Worm (Caenorhabditis elegans) whole organism, L4 larva: ENCODE data around the gene C45B11.2.

ENCODE experiments used
- F26F4.8 ChIP-seq: fragments of 200-800 bp; sonication (Bioruptor generic); conservative IDR thresholded peaks from 2 replicates; pipeline ENCODE4 v1.3.6; 2022; ENCODE audit warnings: missing genetic modification characterization, missing compliant biosample characterization
- mdl-1 ChIP-seq, 2 experiments: fragments of 150-350 bp in 1 of 2; sonication (generic microtip) in 1 of 2; optimal IDR thresholded peaks; 2 replicates each; lab custom pipeline; 2014 to 2017; ENCODE audit warnings: missing biosample characterization in 2 of 2, missing genetic modification characterization in 2 of 2
- unc-39 ChIP-seq: sonication (generic microtip); optimal IDR thresholded peaks from 2 replicates; lab custom pipeline; 2017; ENCODE audit warnings: missing biosample characterization, missing genetic modification characterization
- zip-11 ChIP-seq: fragments of 200-800 bp; sonication (Bioruptor generic); IDR thresholded peaks from 2 replicates; pipeline ENCODE4 v1.3.6; 2022; ENCODE audit warnings: missing genetic modification characterization, missing compliant biosample characterization
- ztf-7 ChIP-seq: fragments of 150-350 bp; optimal IDR thresholded peaks from 2 replicates; lab custom pipeline; 2014; ENCODE audit warnings: missing biosample characterization, missing genetic modification characterization

DNA sequence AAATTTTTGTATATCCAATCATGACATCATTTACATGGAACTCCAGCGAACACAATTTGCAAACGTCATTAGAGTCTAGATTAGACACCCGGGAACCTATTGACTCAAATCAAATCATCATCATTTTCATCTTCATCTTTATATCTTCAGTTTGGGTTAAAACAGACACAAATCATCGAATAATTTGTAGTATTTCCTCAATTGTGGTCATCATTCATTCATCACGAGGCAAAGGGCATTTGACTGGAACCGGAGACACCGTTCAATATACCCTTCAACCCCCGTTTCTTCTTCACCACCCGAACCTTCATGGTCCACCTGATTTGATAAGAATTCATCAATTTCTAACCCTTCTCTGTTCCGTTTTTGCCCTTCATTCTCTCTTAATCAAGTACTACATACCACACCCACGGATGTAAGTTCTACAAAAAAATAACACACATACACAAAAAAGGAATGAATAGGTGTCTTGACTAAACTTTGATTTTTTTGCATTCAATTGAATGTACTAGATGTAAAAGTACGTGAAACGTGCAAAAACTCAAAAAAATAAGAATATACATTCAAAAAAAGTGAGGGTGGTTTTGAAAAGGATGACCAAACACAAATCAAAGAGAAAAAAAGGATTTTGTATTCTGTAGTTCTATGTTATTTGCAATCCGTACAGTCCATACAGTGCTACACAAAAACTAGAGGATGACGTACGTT, 25.5 kb upstream of the C45B11.2 start:
- TF ChIP-seq unc-39 (tag; lab: Kevin White, UChicago) (no peak), zip-11 (GFP tag; lab: Robert Waterston, UW) (no peak), F26F4.8 (GFP tag; lab: Robert Waterston, UW) (no peak), ztf-7 (tag; lab: Kevin White, UChicago) (no peak), mdl-1 (tag; optimal IDR thresholded peaks at IDR 0.05; lab: Kevin White, UChicago) (no peak)
